Worm (Caenorhabditis elegans): ENCODE measurements around the gene Y62F5A.9.
A peak's percentile ranks its signal among the peaks of the same experiment; 100 is the strongest.

The Y62F5A.9 gene

ce11 chrII:11542385-11542784 is 3.7 kb upstream of the Y62F5A.9 start, which contains the start of gene gtf-2E2 (continued):
- TF ChIP-seq F44E2.7 (GFP tag; IDR thresholded peaks at IDR 0.05) (no peak), T20F7.1 (GFP tag; optimal IDR thresholded peaks at IDR 0.05) (no peak), egl-27 (tag; optimal IDR thresholded peaks at IDR 0.05) (no peak), mep-1 (tag; optimal IDR thresholded peaks at IDR 0.05) (peak; percentile 20), rbr-2 (tag; optimal IDR thresholded peaks at IDR 0.05) (no peak), ztf-11 (tag; optimal IDR thresholded peaks at IDR 0.05) (no peak), nhr-10 (tag; optimal IDR thresholded peaks at IDR 0.05) (no peak), zip-2 (tag; optimal IDR thresholded peaks at IDR 0.05) (no peak), F26F4.8 (GFP tag; conservative IDR thresholded peaks at IDR 0.05) (no peak), dmd-6 (GFP tag; IDR thresholded peaks at IDR 0.05) (no peak), Y75B8A.6 (GFP tag; IDR thresholded peaks at IDR 0.05) (no peak), D1046.2 (GFP tag; IDR thresholded peaks at IDR 0.05) (no peak), ZK546.5 (tag; optimal IDR thresholded peaks at IDR 0.05) (no peak), nhr-28 (tag; optimal IDR thresholded peaks at IDR 0.05) (peak; percentile 11), saeg-2 (GFP tag; IDR thresholded peaks at IDR 0.05) (no peak), Y5F2A.4 (GFP tag; optimal IDR thresholded peaks at IDR 0.05) (no peak), nhr-48 (tag; optimal IDR thresholded peaks at IDR 0.05) (no peak), sdz-12 (GFP tag; optimal IDR thresholded peaks at IDR 0.05) (no peak), F37D6.2 (tag; optimal IDR thresholded peaks at IDR 0.05) (no peak), F49E8.2 (tag; optimal IDR thresholded peaks at IDR 0.05; ENCODE audit: borderline replicate concordance) (no peak), cey-2 (tag; optimal IDR thresholded peaks at IDR 0.05; ENCODE audit: borderline replicate concordance, insufficient read depth) (no peak), lin-39 (tag; optimal IDR thresholded peaks at IDR 0.05) (no peak), daf-16 (GFP tag; optimal IDR thresholded peaks at IDR 0.05) (no peak), daf-16 (tag; optimal IDR thresholded peaks at IDR 0.05) (peak; percentile 68), zfp-3 (GFP tag; conservative IDR thresholded peaks at IDR 0.05) (no peak), madf-9 (GFP tag; conservative IDR thresholded peaks at IDR 0.05) (no peak), ceh-32 (tag; optimal IDR thresholded peaks at IDR 0.05; ENCODE audit: poor library complexity) (no peak), tag-97 (GFP tag; IDR thresholded peaks at IDR 0.05) (no peak), fos-1 (tag; optimal IDR thresholded peaks at IDR 0.05) (no peak), lir-3 (tag; optimal IDR thresholded peaks at IDR 0.05) (no peak), zag-1 (tag; optimal IDR thresholded peaks at IDR 0.05) (no peak), lin-38 (GFP tag; IDR thresholded peaks at IDR 0.05) (peak; percentile 18; the same call in 1 of the 2 replicates), unc-62 (GFP tag; optimal IDR thresholded peaks at IDR 0.05 in 1 of 2) (no peak), unc-62 (tag; optimal IDR thresholded peaks at IDR 0.05) (no peak), lin-29 (GFP tag; IDR thresholded peaks at IDR 0.05) (no peak), nhr-77 (tag; optimal IDR thresholded peaks at IDR 0.05) (no peak), lim-7 (GFP tag; IDR thresholded peaks at IDR 0.05) (no peak), mdt-29 (GFP tag; IDR thresholded peaks at IDR 0.05) (no peak), set-16 (GFP tag; IDR thresholded peaks at IDR 0.05) (no peak), nhr-42 (GFP tag; IDR thresholded peaks at IDR 0.05) (no peak), nhr-111 (GFP tag; optimal IDR thresholded peaks at IDR 0.05) (no peak), ctbp-1 (GFP tag; IDR thresholded peaks at IDR 0.05) (no peak), tra-1 (GFP tag; IDR thresholded peaks at IDR 0.05) (no peak), arid-1 (GFP tag; conservative IDR thresholded peaks at IDR 0.05) (peak; percentile 42; the same call in 1 of the 2 replicates), hlh-30 (tag; optimal IDR thresholded peaks at IDR 0.05; ENCODE audit: insufficient read depth) (peak; percentile 6)

All from whole organism, L4 larva.